Fruit fly (Drosophila melanogaster) whole organism, wandering third instar larva: ENCODE results near the gene CG3713.
A peak's percentile ranks its signal among the peaks of the same experiment; 100 is the strongest.

Experiments used
- Abd-B ChIP-seq: fragments of >200 bp; optimal IDR thresholded peaks from 2 replicates; lab custom pipeline; 2017; ENCODE audit warnings: missing biosample characterization, missing genetic modification characterization
- CG32264 ChIP-seq: fragments of 200-800 bp; sonication (Bioruptor generic); optimal IDR thresholded peaks from 2 replicates; lab custom pipeline; 2016; ENCODE audit warnings: missing biosample characterization, missing genetic modification characterization
- CG9705 ChIP-seq: fragments of 200-800 bp; sonication (Bioruptor generic); optimal IDR thresholded peaks from 2 replicates; lab custom pipeline; 2018; ENCODE audit warnings: missing biosample characterization, mild to moderate bottlenecking, missing genetic modification characterization
- CrebA ChIP-seq: fragments of 200-800 bp; sonication (Bioruptor generic); optimal IDR thresholded peaks from 2 replicates; lab custom pipeline; 2016; ENCODE audit warnings: missing biosample characterization, mild to moderate bottlenecking, missing genetic modification characterization, borderline replicate concordance
- HLH106 ChIP-seq: fragments of 200-800 bp; optimal IDR thresholded peaks from 3 replicates; lab custom pipeline; 2019; ENCODE audit warnings: missing biosample characterization, mild to moderate bottlenecking, missing genetic modification characterization, moderate library complexity
- Hnf4 ChIP-seq: fragments of 200-800 bp; sonication (Bioruptor generic); optimal IDR thresholded peaks from 2 replicates; lab custom pipeline; 2016; ENCODE audit warnings: missing biosample characterization, mild to moderate bottlenecking, missing genetic modification characterization
- Hr78 ChIP-seq: fragments of >200 bp; optimal IDR thresholded peaks from 2 replicates; lab custom pipeline; 2017; ENCODE audit warnings: missing biosample characterization, missing genetic modification characterization
- Hr83 ChIP-seq: fragments of 200-300 bp; sonication (Bioruptor generic); optimal IDR thresholded peaks from 2 replicates; lab custom pipeline; 2016; ENCODE audit warnings: missing biosample characterization, mild to moderate bottlenecking, missing genetic modification characterization, moderate library complexity; ENCODE audit not compliant: poor library complexity, severe bottlenecking
- Jra ChIP-seq: sonication (Bioruptor generic); optimal IDR thresholded peaks from 2 replicates; lab custom pipeline; 2016; ENCODE audit warnings: missing biosample characterization, missing genetic modification characterization
- Mio ChIP-seq: sonication (Bioruptor generic); optimal IDR thresholded peaks from 2 replicates; lab custom pipeline; 2016; ENCODE audit warnings: missing biosample characterization, missing genetic modification characterization
- N ChIP-seq: fragments of >200 bp; optimal IDR thresholded peaks from 2 replicates; lab custom pipeline; 2018; ENCODE audit warnings: missing biosample characterization, missing external identifiers, missing genetic modification characterization
- OdsH ChIP-seq: fragments of 200-800 bp; sonication (Bioruptor generic); optimal IDR thresholded peaks from 2 replicates; lab custom pipeline; 2016; ENCODE audit warnings: missing biosample characterization, mild to moderate bottlenecking, missing genetic modification characterization
- Rel ChIP-seq, 2 experiments: fragments of 200-800 bp; sonication (Bioruptor generic) in 1 of 2; optimal IDR thresholded peaks; 2 replicates in 1 of 2; 3 replicates in 1 of 2; lab custom pipeline; 2016 to 2019; ENCODE audit warnings: mild to moderate bottlenecking in 2 of 2, missing biosample characterization in 2 of 2, missing genetic modification characterization in 2 of 2, moderate library complexity in 1 of 2
- Sp1 ChIP-seq: fragments of 200-800 bp; sonication (Bioruptor generic); optimal IDR thresholded peaks from 3 replicates; lab custom pipeline; 2019; ENCODE audit warnings: missing biosample characterization, mild to moderate bottlenecking, missing genetic modification characterization, moderate library complexity
- Vsx2 ChIP-seq: fragments of 200-300, 225-300 bp; sonication (Bioruptor generic); optimal IDR thresholded peaks from 2 replicates; lab custom pipeline; 2018; ENCODE audit warnings: missing biosample characterization, missing genetic modification characterization; ENCODE audit not compliant: partially characterized antibody
- br ChIP-seq: fragments of 200-800 bp; sonication (Bioruptor generic); optimal IDR thresholded peaks from 2 replicates; lab custom pipeline; 2016; ENCODE audit warnings: missing biosample characterization, missing genetic modification characterization
- brk ChIP-seq: fragments of 200-800 bp; sonication (Bioruptor generic); optimal IDR thresholded peaks from 2 replicates; lab custom pipeline; 2016; ENCODE audit warnings: missing biosample characterization, mild to moderate bottlenecking, missing genetic modification characterization
- dsf ChIP-seq: sonication (Bioruptor generic); optimal IDR thresholded peaks from 2 replicates; lab custom pipeline; 2016; ENCODE audit warnings: missing biosample characterization, missing genetic modification characterization, borderline replicate concordance
- ey ChIP-seq: fragments of 200-800 bp; sonication (Bioruptor generic); optimal IDR thresholded peaks from 2 replicates; lab custom pipeline; 2016; ENCODE audit warnings: missing biosample characterization, missing genetic modification characterization
- foxo ChIP-seq, 2 experiments: fragments of 200-800 bp; sonication (Bioruptor generic); optimal IDR thresholded peaks; 2 replicates in 1 of 2; 3 replicates in 1 of 2; lab custom pipeline; 2016 to 2017; ENCODE audit warnings: missing biosample characterization in 2 of 2, missing genetic modification characterization in 2 of 2
- fru ChIP-seq: fragments of 200-800 bp; sonication (Bioruptor generic); optimal IDR thresholded peaks from 3 replicates; lab custom pipeline; 2016; ENCODE audit warnings: missing biosample characterization, mild to moderate bottlenecking, missing genetic modification characterization
- h ChIP-seq: fragments of 200-800 bp; sonication (Bioruptor generic); optimal IDR thresholded peaks from 3 replicates; lab custom pipeline; 2016; ENCODE audit warnings: missing biosample characterization, mild to moderate bottlenecking, missing genetic modification characterization
- jim ChIP-seq: fragments of 175-275, 200-325 bp; sonication (Bioruptor generic); optimal IDR thresholded peaks from 2 replicates; lab custom pipeline; 2016; ENCODE audit warnings: missing biosample characterization, mild to moderate bottlenecking, missing genetic modification characterization
- lola ChIP-seq: fragments of >200 bp; optimal IDR thresholded peaks from 2 replicates; lab custom pipeline; 2017; ENCODE audit warnings: missing biosample characterization, missing genetic modification characterization
- pan ChIP-seq: fragments of >200 bp; optimal IDR thresholded peaks from 2 replicates; lab custom pipeline; 2017
- psq ChIP-seq: fragments of 200-800 bp; sonication (Bioruptor generic); optimal IDR thresholded peaks from 3 replicates; lab custom pipeline; 2017; ENCODE audit warnings: missing biosample characterization, mild to moderate bottlenecking, missing genetic modification characterization, moderate library complexity
- rgr ChIP-seq: fragments of 200-800 bp; sonication (Bioruptor generic); optimal IDR thresholded peaks from 3 replicates; lab custom pipeline; 2016; ENCODE audit warnings: missing biosample characterization, mild to moderate bottlenecking, missing genetic modification characterization
- sage ChIP-seq: fragments of 200-800 bp; sonication (Bioruptor generic); optimal IDR thresholded peaks from 2 replicates; lab custom pipeline; 2016; ENCODE audit warnings: missing biosample characterization, mild to moderate bottlenecking, missing genetic modification characterization
- sv ChIP-seq: fragments of 200-800 bp; sonication (Bioruptor generic); optimal IDR thresholded peaks from 3 replicates; lab custom pipeline; 2016; ENCODE audit warnings: missing biosample characterization, missing genetic modification characterization
- tai ChIP-seq: sonication (Bioruptor generic); optimal IDR thresholded peaks from 2 replicates; lab custom pipeline; 2016; ENCODE audit warnings: missing biosample characterization, missing genetic modification characterization
- usp ChIP-seq: fragments of >200 bp; optimal IDR thresholded peaks from 2 replicates; lab custom pipeline; 2017; ENCODE audit warnings: missing biosample characterization, missing genetic modification characterization
- woc ChIP-seq: sonication (Bioruptor generic); optimal IDR thresholded peaks from 2 replicates; lab custom pipeline; 2016; ENCODE audit warnings: missing biosample characterization, mild to moderate bottlenecking, missing genetic modification characterization

The CG3713 gene

dm6 chrX:847057-847456 is at the start of gene CG3713:
Gene CG3713, minus strand, starts transcription at chrX:847157.
- TF ChIP-seq sv (GFP tag; lab: Kevin White, UChicago) = no peak
- TF ChIP-seq Abd-B = no peak
- TF ChIP-seq lola (GFP tag; lab: Kevin White, UChicago) = no peak
- no peak for TF ChIP-seq OdsH (GFP tag; lab: Kevin White, UChicago)
- no peak for TF ChIP-seq Vsx2
- TF ChIP-seq foxo (GFP tag; optimal IDR thresholded peaks at IDR 0.05; lab: Kevin White, UChicago) = no peak
- TF ChIP-seq tai (GFP tag; lab: Kevin White, UChicago) = no peak
- TF ChIP-seq CG32264 (GFP tag; lab: Kevin White, UChicago) = no peak
- TF ChIP-seq sage (GFP tag; lab: Kevin White, UChicago) = no peak
- no peak for TF ChIP-seq psq
- TF ChIP-seq CrebA (GFP tag; lab: Kevin White, UChicago) = no peak
- TF ChIP-seq dsf = no peak
- TF ChIP-seq jim = no peak
- no peak for TF ChIP-seq br (GFP tag; lab: Kevin White, UChicago)
- no peak for TF ChIP-seq woc
- no peak for TF ChIP-seq rgr (GFP tag; lab: Kevin White, UChicago)
- TF ChIP-seq, all 38 proteins: peak for 0

dm6 chrX:894182-894581 is 47.2 kb upstream of the CG3713 start, which contains the start of gene CG11663:
Gene CG11663, plus strand, starts transcription at chrX:894482.
- TF ChIP-seq CG9705 (GFP tag; lab: Kevin White, UChicago) (no peak), sage (GFP tag; lab: Kevin White, UChicago) (no peak), Mio (GFP tag; lab: Kevin White, UChicago) (no peak), pan (lab: Kevin White, UChicago) (no peak), h (no peak), CrebA (GFP tag; lab: Kevin White, UChicago) (no peak), brk (GFP tag; lab: Kevin White, UChicago) (no peak), foxo (GFP tag; optimal IDR thresholded peaks at IDR 0.05; lab: Kevin White, UChicago) (no peak)

dm6 chrX:875432-875831 is 28.5 kb upstream of the CG3713 start, which contains the start of gene CG11664:
Gene CG11664, plus strand, starts transcription at chrX:875732.
- no peak for TF ChIP-seq Sp1 (GFP tag; lab: Kevin White, UChicago)
- no peak for TF ChIP-seq Hr78 (GFP tag; lab: Kevin White, UChicago)
- TF ChIP-seq CG9705 (GFP tag; lab: Kevin White, UChicago) = no peak
- TF ChIP-seq ey (GFP tag; lab: Kevin White, UChicago) = no peak

- TF ChIP-seq foxo (GFP tag; optimal IDR thresholded peaks at IDR 0.05; lab: Kevin White, UChicago) = peak in 1 of 2 experiments; percentile 38
- peak; percentile 5 for TF ChIP-seq HLH106 (tag; lab: Kevin White, UChicago)
- TF ChIP-seq fru (GFP tag; lab: Kevin White, UChicago) = peak; percentile 34
- TF ChIP-seq Rel (GFP tag; optimal IDR thresholded peaks at IDR 0.05; lab: Kevin White, UChicago) = no peak
- TF ChIP-seq Rel (tag; optimal IDR thresholded peaks at IDR 0.05; lab: Kevin White, UChicago) = no peak
- no peak for TF ChIP-seq CG32264 (GFP tag; lab: Kevin White, UChicago)
- TF ChIP-seq h = peak; percentile 24
- peak; percentile 7 for TF ChIP-seq ey (GFP tag; lab: Kevin White, UChicago)
Measured at dm6 chrX:873739-874138, 26.8 kb upstream of the CG3713 start.

- TF ChIP-seq N (GFP tag; lab: Kevin White, UChicago) (no peak), usp (GFP tag; lab: Kevin White, UChicago) (no peak), sv (GFP tag; lab: Kevin White, UChicago) (no peak), foxo (GFP tag; optimal IDR thresholded peaks at IDR 0.05; lab: Kevin White, UChicago) (no peak), OdsH (GFP tag; lab: Kevin White, UChicago) (no peak), tai (GFP tag; lab: Kevin White, UChicago) (no peak), brk (GFP tag; lab: Kevin White, UChicago) (no peak)
Measured at dm6 chrX:868441-868840, 21.5 kb upstream of the CG3713 start.

dm6 chrX:862308-862707 is 15.4 kb upstream of the CG3713 start, which contains the start of gene CG14634:
Gene CG14634, plus strand, starts transcription at chrX:862608.
- TF ChIP-seq fru (GFP tag; lab: Kevin White, UChicago) (no peak), rgr (GFP tag; lab: Kevin White, UChicago) (no peak), Jra (no peak), lola (GFP tag; lab: Kevin White, UChicago) (no peak), CrebA (GFP tag; lab: Kevin White, UChicago) (no peak), woc (no peak), ey (GFP tag; lab: Kevin White, UChicago) (no peak), Mio (GFP tag; lab: Kevin White, UChicago) (no peak), usp (GFP tag; lab: Kevin White, UChicago) (no peak), Hnf4 (GFP tag; lab: Kevin White, UChicago) (no peak), jim (no peak), brk (GFP tag; lab: Kevin White, UChicago) (no peak), psq (no peak), Hr83 (GFP tag; lab: Kevin White, UChicago) (no peak)
